Fruit fly (Drosophila melanogaster) whole organism, embryonic: ENCODE results near the gene Rab8.

Source experiments
- CG11085 ChIP-seq: fragments of 200-800 bp; sonication (Bioruptor generic); IDR thresholded peaks from 2 replicates; pipeline ENCODE4 v1.3.6; 2022; ENCODE audit warnings: missing biosample characterization, missing genetic modification characterization
- CG13296 ChIP-seq: fragments of 200-800 bp; sonication (Bioruptor generic); optimal IDR thresholded peaks from 3 replicates; lab custom pipeline; 2018; ENCODE audit warnings: missing biosample characterization, mild to moderate bottlenecking, missing genetic modification characterization
- CG15601 ChIP-seq: fragments of 200-800 bp; sonication (Bioruptor generic); optimal IDR thresholded peaks from 3 replicates; lab custom pipeline; 2019; ENCODE audit warnings: missing biosample characterization, mild to moderate bottlenecking, missing genetic modification characterization, moderate library complexity
- CG1603 ChIP-seq: fragments of 200-800 bp; sonication (Bioruptor generic); optimal IDR thresholded peaks from 2 replicates; lab custom pipeline; 2019; ENCODE audit warnings: missing biosample characterization, mild to moderate bottlenecking, missing genetic modification characterization, moderate library complexity
- CG16813 ChIP-seq: fragments of 200-800 bp; sonication (Bioruptor generic); IDR thresholded peaks from 3 replicates; pipeline ENCODE4 v1.3.6; 2022; ENCODE audit warnings: missing biosample characterization, missing genetic modification characterization; ENCODE audit not compliant: partially characterized antibody
- CG17385 ChIP-seq: fragments of 200-800 bp; sonication (Bioruptor generic); optimal IDR thresholded peaks from 3 replicates; lab custom pipeline; 2018; ENCODE audit warnings: missing biosample characterization, mild to moderate bottlenecking, missing genetic modification characterization
- CG1792 ChIP-seq: fragments of 200-800 bp; sonication (Bioruptor generic); optimal IDR thresholded peaks from 2 replicates; lab custom pipeline; 2016; ENCODE audit warnings: missing biosample characterization, missing genetic modification characterization
- CG18599 ChIP-seq: fragments of 200-800 bp; sonication (Bioruptor generic); optimal IDR thresholded peaks from 3 replicates; lab custom pipeline; 2017; ENCODE audit warnings: missing biosample characterization, missing genetic modification characterization, mild to moderate bottlenecking, moderate library complexity, missing genetic modification reagents
- CG2120 ChIP-seq: fragments of 200-800 bp; sonication (Bioruptor generic); optimal IDR thresholded peaks from 3 replicates; lab custom pipeline; 2016; ENCODE audit warnings: missing biosample characterization, missing genetic modification characterization
- CG6791 ChIP-seq: fragments of 200-800 bp; sonication (Bioruptor generic); IDR thresholded peaks from 3 replicates; pipeline ENCODE4 v1.3.6; 2022; ENCODE audit warnings: missing biosample characterization, missing genetic modification characterization; ENCODE audit not compliant: partially characterized antibody
- CG6854 ChIP-seq: fragments of 200-800 bp; sonication (Bioruptor generic); optimal IDR thresholded peaks from 3 replicates; lab custom pipeline; 2017; ENCODE audit warnings: missing biosample characterization, mild to moderate bottlenecking, missing genetic modification characterization
- CG7987 ChIP-seq: fragments of 200-800 bp; sonication (Bioruptor generic); optimal IDR thresholded peaks from 2 replicates; lab custom pipeline; 2018; ENCODE audit warnings: missing biosample characterization, mild to moderate bottlenecking, missing genetic modification characterization, moderate library complexity
- D19A ChIP-seq: fragments of 200-800 bp; optimal IDR thresholded peaks from 3 replicates; lab custom pipeline; 2019; ENCODE audit warnings: missing biosample characterization, mild to moderate bottlenecking, missing genetic modification characterization, moderate library complexity
- Dip2 ChIP-seq: fragments of 200-800 bp; sonication (Bioruptor generic); IDR thresholded peaks from 2 replicates; pipeline ENCODE4 v1.3.6; 2022; ENCODE audit warnings: missing biosample characterization, missing genetic modification characterization
- Dll ChIP-seq: fragments of 200-800 bp; sonication (Bioruptor generic); IDR thresholded peaks from 4 replicates; pipeline ENCODE4 v1.3.6; 2022; ENCODE audit warnings: missing biosample characterization, missing genetic modification characterization; ENCODE audit not compliant: partially characterized antibody
- E2f2 ChIP-seq: fragments of 200-800 bp; sonication (Bioruptor generic); IDR thresholded peaks from 2 replicates; pipeline ENCODE4 v1.3.6; 2022; ENCODE audit warnings: missing biosample characterization, missing genetic modification characterization
- Hmr ChIP-seq: fragments of 200-800 bp; sonication (Bioruptor generic); optimal IDR thresholded peaks from 3 replicates; lab custom pipeline; 2017; ENCODE audit warnings: mild to moderate bottlenecking, missing biosample characterization, missing genetic modification reagents, missing genetic modification characterization
- Jarid2 ChIP-seq: fragments of 200-800 bp; sonication (Bioruptor generic); optimal IDR thresholded peaks from 3 replicates; lab custom pipeline; 2017; ENCODE audit warnings: mild to moderate bottlenecking, missing biosample characterization, missing genetic modification reagents, missing genetic modification characterization
- MTF-1 ChIP-seq: fragments of 200-800 bp; sonication (Bioruptor generic); optimal IDR thresholded peaks from 2 replicates; lab custom pipeline; 2018; ENCODE audit warnings: missing biosample characterization, mild to moderate bottlenecking, missing genetic modification characterization, borderline replicate concordance
- Myb ChIP-seq: fragments of 200-800 bp; sonication (Bioruptor generic); optimal IDR thresholded peaks from 2 replicates; lab custom pipeline; 2016; ENCODE audit warnings: missing biosample characterization, missing genetic modification characterization
- PHDP ChIP-seq: fragments of 200-800 bp; sonication (Bioruptor generic); optimal IDR thresholded peaks from 3 replicates; lab custom pipeline; 2018; ENCODE audit warnings: missing biosample characterization, mild to moderate bottlenecking, missing genetic modification characterization, moderate library complexity
- Pdp1 ChIP-seq, 2 experiments: fragments of 200-800 bp; sonication (Bioruptor generic); optimal IDR thresholded peaks; 3 replicates each; lab custom pipeline; 2016; ENCODE audit warnings: missing biosample characterization in 2 of 2, missing genetic modification characterization in 2 of 2, mild to moderate bottlenecking in 1 of 2, moderate library complexity in 1 of 2
- Sry-β ChIP-seq: fragments of 200-800 bp; sonication (Bioruptor generic); optimal IDR thresholded peaks from 2 replicates; lab custom pipeline; 2018; ENCODE audit warnings: missing biosample characterization, mild to moderate bottlenecking, missing genetic modification characterization, moderate library complexity
- Trl ChIP-seq, 3 experiments: fragments of >200 bp in 2 of 3; fragments of 200-800 bp in 1 of 3; sonication (Bioruptor generic) in 1 of 3; optimal IDR thresholded peaks; 2 replicates in 1 of 3; 3 replicates in 2 of 3; lab custom pipeline; 2016 to 2017; ENCODE audit warnings: missing biosample characterization in 1 of 3, missing genetic modification characterization in 1 of 3
- Xrp1 ChIP-seq: fragments of 200-800 bp; sonication (Bioruptor generic); IDR thresholded peaks from 2 replicates; pipeline ENCODE4 v1.3.6; 2022; ENCODE audit warnings: missing biosample characterization, missing genetic modification characterization
- chinmo ChIP-seq: fragments of 200-800 bp; sonication (Bioruptor generic); IDR thresholded peaks from 4 replicates; pipeline ENCODE4 v1.3.6; 2022; ENCODE audit warnings: missing biosample characterization, missing genetic modification characterization; ENCODE audit not compliant: partially characterized antibody
- ci ChIP-seq: fragments of 200-800 bp; sonication (Bioruptor generic); IDR thresholded peaks from 3 replicates; pipeline ENCODE4 v1.3.6; 2022; ENCODE audit warnings: missing biosample characterization, missing genetic modification characterization
- exex ChIP-seq: fragments of 200-800 bp; sonication (Bioruptor generic); optimal IDR thresholded peaks from 4 replicates; lab custom pipeline; 2018; ENCODE audit warnings: missing biosample characterization, mild to moderate bottlenecking, missing genetic modification characterization, moderate library complexity
- gsb-n ChIP-seq: fragments of 200-800 bp; sonication (Bioruptor generic); optimal IDR thresholded peaks from 3 replicates; lab custom pipeline; 2018; ENCODE audit warnings: missing biosample characterization, mild to moderate bottlenecking, missing genetic modification characterization
- lbe ChIP-seq: fragments of 200-800 bp; sonication (Bioruptor generic); optimal IDR thresholded peaks from 2 replicates; lab custom pipeline; 2016; ENCODE audit warnings: missing biosample characterization, mild to moderate bottlenecking, missing genetic modification characterization
- mirr ChIP-seq: fragments of 200-800 bp; sonication (Bioruptor generic); optimal IDR thresholded peaks from 3 replicates; lab custom pipeline; 2018; ENCODE audit warnings: missing biosample characterization, mild to moderate bottlenecking, missing genetic modification characterization
- nmo ChIP-seq: fragments of 200-800 bp; sonication (Bioruptor generic); optimal IDR thresholded peaks from 2 replicates; lab custom pipeline; 2018; ENCODE audit warnings: missing biosample characterization, mild to moderate bottlenecking, missing genetic modification characterization, moderate library complexity
- nom ChIP-seq: fragments of 200-800 bp; sonication (Bioruptor generic); optimal IDR thresholded peaks from 2 replicates; lab custom pipeline; 2017; ENCODE audit warnings: missing biosample characterization, missing genetic modification characterization, mild to moderate bottlenecking, moderate library complexity, missing genetic modification reagents
- stwl ChIP-seq: fragments of 200-800 bp; sonication (Bioruptor generic); optimal IDR thresholded peaks from 3 replicates; lab custom pipeline; 2018; ENCODE audit warnings: missing biosample characterization, mild to moderate bottlenecking, missing genetic modification characterization, moderate library complexity
- unc-4 ChIP-seq: fragments of 200-800 bp; sonication (Bioruptor generic); IDR thresholded peaks from 2 replicates; pipeline ENCODE4 v1.3.6; 2022; ENCODE audit warnings: missing biosample characterization, missing genetic modification characterization; ENCODE audit not compliant: partially characterized antibody
- vvl ChIP-seq: fragments of 200-800 bp; sonication (Bioruptor generic); IDR thresholded peaks from 2 replicates; pipeline ENCODE4 v1.3.6; 2022; ENCODE audit warnings: missing biosample characterization, missing genetic modification characterization
- zfh2 ChIP-seq: fragments of 200-800 bp; sonication (Bioruptor generic); optimal IDR thresholded peaks from 2 replicates; lab custom pipeline; 2016; ENCODE audit warnings: missing biosample characterization, missing genetic modification characterization

The Rab8 gene

dm6 chr3L:19861215-19861614 lies 9.7 kb downstream of the Rab8 start (continued):
- peak; percentile 16 for TF ChIP-seq exex (tag; lab: Kevin White, UChicago)
- TF ChIP-seq CG18599 (GFP tag; lab: Kevin White, UChicago) = peak; percentile 3
- peak; percentile 75; the same call in 2 of the 4 replicates for TF ChIP-seq chinmo (GFP tag; lab: Robert Waterston, UW)
- peak; percentile 37 for TF ChIP-seq CG15601 (tag; lab: Kevin White, UChicago)
- TF ChIP-seq Sry-β (GFP tag; lab: Kevin White, UChicago) = no peak
- TF ChIP-seq Jarid2 (GFP tag; lab: Kevin White, UChicago) = peak; percentile 62
- TF ChIP-seq CG16813 (GFP tag; lab: Robert Waterston, UW) = peak; percentile 32; the same call in 1 of the 3 replicates
- peak; percentile 36 for TF ChIP-seq CG2120 (GFP tag; lab: Kevin White, UChicago)
- peak; percentile 66 for TF ChIP-seq ci (GFP tag; lab: Robert Waterston, UW)
- peak; percentile 41 for TF ChIP-seq Myb (GFP tag; lab: Kevin White, UChicago)
- no peak for TF ChIP-seq lbe
- TF ChIP-seq Hmr (GFP tag; lab: Kevin White, UChicago) = peak; percentile 37
- no peak for TF ChIP-seq CG11085 (GFP tag; lab: Robert Waterston, UW)
- TF ChIP-seq CG6854 (GFP tag; lab: Kevin White, UChicago) = peak; percentile 21
- TF ChIP-seq CG13296 (GFP tag; lab: Kevin White, UChicago) = peak; percentile 8
- TF ChIP-seq Pdp1 (GFP tag; optimal IDR thresholded peaks at IDR 0.05; lab: Kevin White, UChicago) = peak in 1 of 2 experiments; percentile 40
- no peak for TF ChIP-seq D19A
- peak; percentile 8 for TF ChIP-seq CG17385 (GFP tag; lab: Kevin White, UChicago)
- TF ChIP-seq zfh2 (GFP tag; lab: Kevin White, UChicago) = no peak
- TF ChIP-seq CG1603 = peak; percentile 53
- 0 out of 4 replicates have a peak, but pooled peaks have one; percentile 31 for TF ChIP-seq Dll (GFP tag; lab: Robert Waterston, UW)
- TF ChIP-seq unc-4 = 0 out of 2 replicates have a peak, but pooled peaks have one; percentile 23
- TF ChIP-seq vvl (GFP tag; lab: Robert Waterston, UW) = 0 out of 2 replicates have a peak, but pooled peaks have one; percentile 19
- TF ChIP-seq CG6791 (GFP tag; lab: Robert Waterston, UW) = peak; percentile 43; the same call in 1 of the 3 replicates
- TF ChIP-seq Dip2 (GFP tag; lab: Robert Waterston, UW) = no peak
- TF ChIP-seq gsb-n (tag; lab: Kevin White, UChicago) = peak; percentile 11
- peak; percentile 42 for TF ChIP-seq CG7987 (GFP tag; lab: Kevin White, UChicago)
- peak; percentile 14 for TF ChIP-seq PHDP (tag; lab: Kevin White, UChicago)
- peak; percentile 30 for TF ChIP-seq MTF-1 (GFP tag; lab: Kevin White, UChicago)
- TF ChIP-seq Xrp1 (GFP tag; lab: Robert Waterston, UW) = peak; percentile 53
- TF ChIP-seq nmo = peak; percentile 7
- no peak for TF ChIP-seq CG1792 (GFP tag; lab: Kevin White, UChicago)
- TF ChIP-seq mirr = peak; percentile 38
- TF ChIP-seq Trl (optimal IDR thresholded peaks at IDR 0.05; lab: Kevin White, UChicago) = no peak
- no peak for TF ChIP-seq Trl (GFP tag; optimal IDR thresholded peaks at IDR 0.05; lab: Kevin White, UChicago)
- TF ChIP-seq nom (GFP tag; lab: Kevin White, UChicago) = peak; percentile 44
- peak; percentile 98 for TF ChIP-seq E2f2 (GFP tag; lab: Robert Waterston, UW)
- peak; percentile 36 for TF ChIP-seq stwl (tag; lab: Kevin White, UChicago)
